Worm (Caenorhabditis elegans): ENCODE measurements around the gene K12D12.5.

The K12D12.5 gene

DNA sequence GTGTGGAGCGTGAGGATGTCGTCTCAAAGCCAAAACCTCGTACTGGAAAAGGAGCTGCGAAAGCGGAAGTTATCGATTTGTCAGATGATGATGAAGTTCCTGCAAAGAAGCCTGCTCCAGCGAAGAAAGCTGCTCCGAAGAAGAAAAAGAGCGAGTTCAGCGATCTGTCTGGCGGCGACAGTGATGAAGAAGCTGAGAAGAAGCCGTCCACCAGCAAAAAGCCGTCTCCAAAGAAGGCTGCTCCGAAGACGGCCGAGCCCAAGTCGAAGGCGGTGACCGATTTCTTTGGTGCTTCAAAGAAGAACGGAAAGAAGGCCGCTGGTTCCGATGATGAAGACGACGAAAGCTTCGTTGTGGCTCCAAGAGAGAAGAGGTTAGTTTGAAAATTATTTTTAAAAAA, 19.0 kb downstream of the K12D12.5 start:
- TF ChIP-seq mep-1 (tag; optimal IDR thresholded peaks at IDR 0.05) (no peak), nhr-76 (tag; optimal IDR thresholded peaks at IDR 0.05) (no peak), ceh-83 (GFP tag; optimal IDR thresholded peaks at IDR 0.05) (no peak), bed-3 (GFP tag; optimal IDR thresholded peaks at IDR 0.05) (no peak), hlh-1 (tag; optimal IDR thresholded peaks at IDR 0.05) (no peak), lsy-2 (tag; optimal IDR thresholded peaks at IDR 0.05) (no peak), tbx-8 (GFP tag; optimal IDR thresholded peaks at IDR 0.05) (no peak), drap-1 (GFP tag; optimal IDR thresholded peaks at IDR 0.05) (no peak), snpc-4 (tag; optimal IDR thresholded peaks at IDR 0.05) (no peak), unc-39 (tag; optimal IDR thresholded peaks at IDR 0.05) (no peak), elt-1 (tag; optimal IDR thresholded peaks at IDR 0.05; ENCODE audit: borderline replicate concordance, insufficient read depth) (no peak)

DNA sequence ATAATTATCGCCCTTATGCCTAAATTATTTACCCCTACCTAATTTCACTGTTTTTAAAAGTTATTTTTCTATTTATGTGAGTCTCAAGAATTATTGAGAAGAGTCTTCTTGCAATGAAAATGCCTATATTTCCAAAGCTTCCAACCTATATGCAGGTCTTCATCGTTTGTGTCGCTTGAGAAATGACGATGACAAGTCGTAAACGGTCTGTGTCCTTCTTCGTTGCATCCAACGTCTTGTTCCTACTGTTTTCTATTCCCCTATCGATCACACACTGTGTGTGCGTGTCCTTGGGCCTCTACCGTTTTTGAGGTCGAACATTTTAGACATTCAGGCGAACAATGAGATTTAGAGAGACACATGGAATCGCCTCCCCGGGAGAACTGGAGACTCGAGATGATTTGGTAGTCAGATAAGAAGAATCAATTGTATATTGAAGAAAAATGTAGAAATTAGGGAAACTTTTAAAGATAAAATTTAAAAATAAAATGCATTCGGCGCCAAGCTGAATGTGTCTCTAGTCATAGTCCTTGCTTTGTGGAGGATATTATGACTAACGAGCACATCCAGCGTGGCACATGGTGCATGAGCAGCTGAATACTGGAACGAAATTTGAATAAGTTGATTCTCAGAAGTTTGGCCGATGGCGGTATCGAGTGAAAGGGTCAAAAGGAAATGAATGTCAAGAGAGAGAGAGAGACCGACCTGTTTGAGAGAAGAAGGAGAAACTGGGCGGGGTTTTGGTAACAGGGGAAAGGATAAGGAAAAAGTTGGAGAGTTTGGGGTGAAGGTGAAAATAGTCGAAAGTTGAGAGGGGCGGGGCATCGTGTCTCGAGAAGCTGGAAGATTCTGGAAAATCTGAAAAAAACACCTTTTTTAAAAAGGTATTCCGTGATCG, 19.9 kb downstream of the K12D12.5 start:
- TF ChIP-seq ceh-39 (tag; optimal IDR thresholded peaks at IDR 0.05) (peak; percentile 15), ces-1 (GFP tag; optimal IDR thresholded peaks at IDR 0.05) (no peak), sptf-1 (tag; optimal IDR thresholded peaks at IDR 0.05) (no peak), nhr-12 (tag; optimal IDR thresholded peaks at IDR 0.05) (no peak), M03D4.4 (tag; optimal IDR thresholded peaks at IDR 0.05) (peak; percentile 29), cnd-1 (tag; optimal IDR thresholded peaks at IDR 0.05) (no peak), unc-62 (GFP tag; optimal IDR thresholded peaks at IDR 0.05) (no peak), ceh-83 (GFP tag; optimal IDR thresholded peaks at IDR 0.05) (no peak), hlh-1 (tag; optimal IDR thresholded peaks at IDR 0.05) (no peak), lin-13 (tag; optimal IDR thresholded peaks at IDR 0.05) (no peak), blmp-1 (tag; optimal IDR thresholded peaks at IDR 0.05) (peak; percentile 67), bed-3 (GFP tag; optimal IDR thresholded peaks at IDR 0.05) (no peak), drap-1 (GFP tag; optimal IDR thresholded peaks at IDR 0.05) (no peak), ham-2 (GFP tag; optimal IDR thresholded peaks at IDR 0.05) (peak; percentile 16), mep-1 (tag; optimal IDR thresholded peaks at IDR 0.05) (no peak), flh-1 (GFP tag; optimal IDR thresholded peaks at IDR 0.05) (no peak), nhr-2 (tag; optimal IDR thresholded peaks at IDR 0.05) (peak; percentile 81)

ce11 chrII:11883648-11884047, 22.8 kb downstream of the K12D12.5 start, which contains the start of gene ZK930.6:
Gene ZK930.6 (plus strand): TSS chrII:11883948.
- TF ChIP-seq ceh-39 (tag; optimal IDR thresholded peaks at IDR 0.05) (no peak), lin-32 (GFP tag; optimal IDR thresholded peaks at IDR 0.05) (no peak), mep-1 (tag; optimal IDR thresholded peaks at IDR 0.05) (no peak), pha-4 (tag; optimal IDR thresholded peaks at IDR 0.05) (no peak), ces-1 (GFP tag; optimal IDR thresholded peaks at IDR 0.05) (no peak), nhr-76 (tag; optimal IDR thresholded peaks at IDR 0.05) (no peak), lin-13 (tag; optimal IDR thresholded peaks at IDR 0.05) (no peak), elt-3 (tag; optimal IDR thresholded peaks at IDR 0.05) (no peak), flh-1 (GFP tag; optimal IDR thresholded peaks at IDR 0.05) (no peak)

ce11 chrII:11887724-11888123, 26.9 kb downstream of the K12D12.5 start:
- TF ChIP-seq ztf-11 (tag; optimal IDR thresholded peaks at IDR 0.05) (no peak), bed-3 (GFP tag; optimal IDR thresholded peaks at IDR 0.05) (no peak), nhr-28 (tag; optimal IDR thresholded peaks at IDR 0.05) (no peak), unc-120 (tag; optimal IDR thresholded peaks at IDR 0.05; ENCODE audit: poor library complexity, severe bottlenecking) (no peak), blmp-1 (tag; optimal IDR thresholded peaks at IDR 0.05) (no peak), unc-62 (GFP tag; optimal IDR thresholded peaks at IDR 0.05) (peak; percentile 69), mab-5 (tag; optimal IDR thresholded peaks at IDR 0.05) (no peak), lin-32 (GFP tag; optimal IDR thresholded peaks at IDR 0.05) (peak; percentile 98), drap-1 (GFP tag; optimal IDR thresholded peaks at IDR 0.05) (no peak), sptf-1 (tag; optimal IDR thresholded peaks at IDR 0.05) (peak; percentile 20), elt-3 (tag; optimal IDR thresholded peaks at IDR 0.05) (no peak), M03D4.4 (tag; optimal IDR thresholded peaks at IDR 0.05) (no peak), zip-8 (tag; optimal IDR thresholded peaks at IDR 0.05) (peak; percentile 40), ceh-83 (GFP tag; optimal IDR thresholded peaks at IDR 0.05) (no peak), elt-1 (tag; optimal IDR thresholded peaks at IDR 0.05; ENCODE audit: borderline replicate concordance, insufficient read depth) (no peak), nhr-76 (tag; optimal IDR thresholded peaks at IDR 0.05) (no peak), mls-2 (tag; optimal IDR thresholded peaks at IDR 0.05) (no peak), tbx-8 (GFP tag; optimal IDR thresholded peaks at IDR 0.05) (no peak), nhr-237 (tag; optimal IDR thresholded peaks at IDR 0.05) (no peak), ham-2 (GFP tag; optimal IDR thresholded peaks at IDR 0.05) (no peak), nhr-12 (tag; optimal IDR thresholded peaks at IDR 0.05) (peak; percentile 14), lsy-2 (tag; optimal IDR thresholded peaks at IDR 0.05) (peak; percentile 31), unc-39 (tag; optimal IDR thresholded peaks at IDR 0.05) (no peak), cnd-1 (tag; optimal IDR thresholded peaks at IDR 0.05) (peak; percentile 88), flh-1 (GFP tag; optimal IDR thresholded peaks at IDR 0.05) (no peak), sem-2 (GFP tag; optimal IDR thresholded peaks at IDR 0.05) (no peak), snpc-4 (tag; optimal IDR thresholded peaks at IDR 0.05) (no peak), ceh-39 (tag; optimal IDR thresholded peaks at IDR 0.05) (no peak), mep-1 (tag; optimal IDR thresholded peaks at IDR 0.05) (peak; percentile 6), hlh-1 (tag; optimal IDR thresholded peaks at IDR 0.05) (no peak), pha-4 (tag; optimal IDR thresholded peaks at IDR 0.05) (no peak), nhr-2 (tag; optimal IDR thresholded peaks at IDR 0.05) (peak; percentile 50)

Data from whole organism, mixed stage, embryonic.